Fruit fly (Drosophila melanogaster) whole organism, embryonic: Measurements from ENCODE around the gene Trax.

Experiments used
- Aef1 ChIP-seq: fragments of 200-800 bp; sonication (Bioruptor generic); IDR thresholded peaks from 3 replicates; pipeline ENCODE4 v1.3.6; 2022; ENCODE audit warnings: missing biosample characterization, missing genetic modification characterization
- Atf-2 ChIP-seq: fragments of 200-800 bp; sonication (Bioruptor generic); optimal IDR thresholded peaks from 2 replicates; lab custom pipeline; 2016; ENCODE audit warnings: missing biosample characterization, missing genetic modification characterization
- CG10274 ChIP-seq: fragments of 200-800 bp; sonication (Bioruptor generic); optimal IDR thresholded peaks from 3 replicates; lab custom pipeline; 2017; ENCODE audit warnings: missing biosample characterization, mild to moderate bottlenecking, missing genetic modification characterization
- CG10979 ChIP-seq: fragments of 200-800 bp; sonication (Bioruptor generic); optimal IDR thresholded peaks from 2 replicates; lab custom pipeline; 2018; ENCODE audit warnings: missing biosample characterization, mild to moderate bottlenecking, missing genetic modification characterization, moderate library complexity
- CG14860 ChIP-seq: fragments of 200-800 bp; sonication (Bioruptor generic); IDR thresholded peaks from 3 replicates; pipeline ENCODE4 v1.3.6; 2022; ENCODE audit warnings: missing biosample characterization, missing genetic modification characterization; ENCODE audit not compliant: partially characterized antibody
- CG1602 ChIP-seq: fragments of 200-800 bp; sonication (Bioruptor generic); optimal IDR thresholded peaks from 3 replicates; lab custom pipeline; 2016; ENCODE audit warnings: missing biosample characterization, missing genetic modification characterization
- CG17186 ChIP-seq: fragments of 200-800 bp; sonication (Bioruptor generic); optimal IDR thresholded peaks from 3 replicates; lab custom pipeline; 2017; ENCODE audit warnings: missing biosample characterization, missing genetic modification reagents, missing genetic modification characterization
- CG2678 ChIP-seq: fragments of 200-800 bp; sonication (Bioruptor generic); optimal IDR thresholded peaks from 3 replicates; lab custom pipeline; 2019; ENCODE audit warnings: missing biosample characterization, mild to moderate bottlenecking, missing genetic modification characterization, moderate library complexity
- CG32772 ChIP-seq: fragments of 200-800 bp; sonication (Bioruptor generic); IDR thresholded peaks from 2 replicates; pipeline ENCODE4 v1.3.6; 2022; ENCODE audit warnings: missing biosample characterization, missing genetic modification characterization
- CG3281 ChIP-seq: fragments of 200-800 bp; sonication (Bioruptor generic); optimal IDR thresholded peaks from 3 replicates; lab custom pipeline; 2017; ENCODE audit warnings: missing biosample characterization, mild to moderate bottlenecking, missing genetic modification characterization
- CG34422 ChIP-seq: fragments of 200-800 bp; sonication (Bioruptor generic); IDR thresholded peaks from 3 replicates; pipeline ENCODE4 v1.3.6; 2022; ENCODE audit warnings: missing biosample characterization, missing genetic modification characterization
- CG43689 ChIP-seq: fragments of 200-800 bp; sonication (Bioruptor generic); IDR thresholded peaks from 2 replicates; pipeline ENCODE4 v1.3.6; 2022; ENCODE audit warnings: missing biosample characterization, missing genetic modification characterization
- CG7786 ChIP-seq: fragments of 200-800 bp; sonication (Bioruptor generic); optimal IDR thresholded peaks from 2 replicates; lab custom pipeline; 2016; ENCODE audit warnings: missing biosample characterization, missing genetic modification characterization
- CG9876 ChIP-seq: fragments of 200-800 bp; sonication (Bioruptor generic); optimal IDR thresholded peaks from 2 replicates; lab custom pipeline; 2016; ENCODE audit warnings: missing biosample characterization, missing genetic modification characterization
- Dfd ChIP-seq, 2 experiments: fragments of >200 bp; optimal IDR thresholded peaks; 2 replicates each; lab custom pipeline; 2017; ENCODE audit warnings: missing biosample characterization in 2 of 2, missing genetic modification characterization in 2 of 2
- Gug ChIP-seq: fragments of 200-800 bp; sonication (Bioruptor generic); IDR thresholded peaks from 4 replicates; pipeline ENCODE4 v1.3.6; 2022; ENCODE audit warnings: missing biosample characterization, missing genetic modification characterization
- H15 ChIP-seq: fragments of 200-800 bp; sonication (Bioruptor generic); IDR thresholded peaks from 3 replicates; pipeline ENCODE4 v1.3.6; 2022; ENCODE audit warnings: missing biosample characterization, missing genetic modification characterization
- Opbp ChIP-seq: fragments of 200-800 bp; sonication (Bioruptor generic); IDR thresholded peaks from 3 replicates; pipeline ENCODE4 v1.3.6; 2022; ENCODE audit warnings: missing biosample characterization, missing genetic modification characterization; ENCODE audit not compliant: partially characterized antibody
- Six4 ChIP-seq: fragments of 200-800 bp; sonication (Bioruptor generic); optimal IDR thresholded peaks from 2 replicates; lab custom pipeline; 2016; ENCODE audit warnings: missing biosample characterization, missing genetic modification characterization
- Sry-δ ChIP-seq: fragments of 200-800 bp; sonication (Bioruptor generic); optimal IDR thresholded peaks from 2 replicates; lab custom pipeline; 2016; ENCODE audit warnings: missing biosample characterization, missing genetic modification characterization
- Stat92E ChIP-seq, 3 experiments: fragments of >200 bp in 2 of 3; fragments of 200-800 bp in 1 of 3; sonication (Bioruptor generic) in 1 of 3; optimal IDR thresholded peaks; 2 replicates each; lab custom pipeline; 2017 to 2019; ENCODE audit warnings: missing biosample characterization in 3 of 3, missing genetic modification characterization in 3 of 3, mild to moderate bottlenecking in 1 of 3, moderate library complexity in 1 of 3
- ab ChIP-seq: fragments of 200-800 bp; sonication (Bioruptor generic); optimal IDR thresholded peaks from 2 replicates; lab custom pipeline; 2016; ENCODE audit warnings: missing biosample characterization, missing genetic modification characterization
- al ChIP-seq: fragments of 200-800 bp; sonication (Bioruptor generic); IDR thresholded peaks from 2 replicates; pipeline ENCODE4 v1.3.6; 2022; ENCODE audit warnings: missing biosample characterization, missing genetic modification characterization
- bbx ChIP-seq: fragments of 200-800 bp; sonication (Bioruptor generic); IDR thresholded peaks from 2 replicates; pipeline ENCODE4 v1.3.6; 2022; ENCODE audit warnings: missing biosample characterization, missing genetic modification characterization; ENCODE audit not compliant: partially characterized antibody
- br ChIP-seq: fragments of >200 bp; optimal IDR thresholded peaks from 2 replicates; lab custom pipeline; 2017
- disco-r ChIP-seq: fragments of 200-800 bp; sonication (Bioruptor generic); optimal IDR thresholded peaks from 2 replicates; lab custom pipeline; 2016; ENCODE audit warnings: missing biosample characterization, missing genetic modification characterization
- dmrt11E ChIP-seq: fragments of 200-800 bp; sonication (Bioruptor generic); optimal IDR thresholded peaks from 3 replicates; lab custom pipeline; 2018; ENCODE audit warnings: missing biosample characterization, mild to moderate bottlenecking, missing genetic modification characterization, moderate library complexity
- emc ChIP-seq: fragments of 200-800 bp; sonication (Bioruptor generic); optimal IDR thresholded peaks from 2 replicates; lab custom pipeline; 2016; ENCODE audit warnings: missing biosample characterization, missing genetic modification characterization
- esg ChIP-seq: fragments of 200-800 bp; sonication (Bioruptor generic); conservative IDR thresholded peaks from 2 replicates; pipeline ENCODE4 v1.3.6; 2022; ENCODE audit warnings: missing biosample characterization, missing genetic modification characterization
- exex ChIP-seq: fragments of 200-800 bp; sonication (Bioruptor generic); optimal IDR thresholded peaks from 4 replicates; lab custom pipeline; 2018; ENCODE audit warnings: missing biosample characterization, mild to moderate bottlenecking, missing genetic modification characterization, moderate library complexity
- gem ChIP-seq: fragments of 200-800 bp; sonication (Bioruptor generic); optimal IDR thresholded peaks from 2 replicates; lab custom pipeline; 2019; ENCODE audit warnings: missing biosample characterization, mild to moderate bottlenecking, missing genetic modification characterization, moderate library complexity
- gro ChIP-seq: fragments of 200-800 bp; sonication (Bioruptor generic); optimal IDR thresholded peaks from 2 replicates; lab custom pipeline; 2016; ENCODE audit warnings: missing biosample characterization, missing genetic modification characterization
- hbn ChIP-seq: fragments of 200-800 bp; sonication (Bioruptor generic); IDR thresholded peaks from 2 replicates; pipeline ENCODE4 v1.3.6; 2022; ENCODE audit warnings: missing biosample characterization, missing genetic modification characterization; ENCODE audit not compliant: partially characterized antibody
- kay ChIP-seq: fragments of 200-800 bp; sonication (Bioruptor generic); optimal IDR thresholded peaks from 2 replicates; lab custom pipeline; 2016; ENCODE audit warnings: missing biosample characterization, missing genetic modification characterization
- lab ChIP-seq: fragments of 200-800 bp; sonication (Bioruptor generic); optimal IDR thresholded peaks from 3 replicates; lab custom pipeline; 2017; ENCODE audit warnings: missing biosample characterization, missing genetic modification characterization, mild to moderate bottlenecking, moderate library complexity, missing genetic modification reagents
- maf-S ChIP-seq: fragments of 200-800 bp; sonication (Bioruptor generic); optimal IDR thresholded peaks from 2 replicates; lab custom pipeline; 2016; ENCODE audit warnings: missing biosample characterization, missing genetic modification characterization
- mld ChIP-seq: fragments of 200-800 bp; sonication (Bioruptor generic); IDR thresholded peaks from 3 replicates; pipeline ENCODE4 v1.3.6; 2022; ENCODE audit warnings: missing biosample characterization, missing genetic modification characterization; ENCODE audit not compliant: partially characterized antibody
- nmo ChIP-seq: fragments of 200-800 bp; sonication (Bioruptor generic); optimal IDR thresholded peaks from 2 replicates; lab custom pipeline; 2018; ENCODE audit warnings: missing biosample characterization, mild to moderate bottlenecking, missing genetic modification characterization, moderate library complexity
- org-1 ChIP-seq: fragments of 200-800 bp; sonication (Bioruptor generic); optimal IDR thresholded peaks from 2 replicates; lab custom pipeline; 2017; ENCODE audit warnings: missing biosample characterization, missing genetic modification characterization
- pho ChIP-seq: fragments of 200-800 bp; sonication (Bioruptor generic); optimal IDR thresholded peaks from 2 replicates; lab custom pipeline; 2016; ENCODE audit warnings: missing biosample characterization, missing genetic modification characterization
- so ChIP-seq: fragments of 200-800 bp; sonication (Bioruptor generic); IDR thresholded peaks from 3 replicates; pipeline ENCODE4 v1.3.6; 2022; ENCODE audit warnings: missing biosample characterization, missing genetic modification characterization
- sug ChIP-seq: fragments of 200-800 bp; optimal IDR thresholded peaks from 2 replicates; lab custom pipeline; 2019; ENCODE audit warnings: missing biosample characterization, mild to moderate bottlenecking, missing genetic modification characterization, moderate library complexity
- tna ChIP-seq: fragments of 200-800 bp; sonication (Bioruptor generic); IDR thresholded peaks from 2 replicates; pipeline ENCODE4 v1.3.6; 2022; ENCODE audit warnings: missing biosample characterization, missing genetic modification characterization; ENCODE audit not compliant: partially characterized antibody
- vnd ChIP-seq: fragments of 200-800 bp; sonication (Bioruptor generic); IDR thresholded peaks from 3 replicates; pipeline ENCODE4 v1.3.6; 2022; ENCODE audit warnings: missing biosample characterization, missing genetic modification characterization; ENCODE audit not compliant: partially characterized antibody
- zen ChIP-seq: fragments of 200-800 bp; sonication (Bioruptor generic); optimal IDR thresholded peaks from 3 replicates; lab custom pipeline; 2018; ENCODE audit warnings: missing biosample characterization, mild to moderate bottlenecking, missing genetic modification characterization, moderate library complexity

The Trax gene

dm6 chr3R:15332994-15333393 is 28.5 kb upstream of the Trax start, which contains the start of the genes Fkbp39 and Cyfip (continued):
- TF ChIP-seq Gug (peak; percentile 38; the same call in 1 of the 4 replicates), zen (tag; lab: Kevin White, UChicago) (peak; percentile 54), br (lab: Kevin White, UChicago) (no peak), pho (GFP tag; lab: Kevin White, UChicago) (peak; percentile 69), CG43689 (GFP tag; lab: Robert Waterston, UW) (no peak), CG10274 (GFP tag; lab: Kevin White, UChicago) (no peak), esg (GFP tag; lab: Robert Waterston, UW) (no peak), Dfd (GFP tag; optimal IDR thresholded peaks at IDR 0.05; lab: Kevin White, UChicago) (no peak), Opbp (GFP tag; lab: Robert Waterston, UW) (peak; percentile 83), maf-S (peak; percentile 60), Aef1 (GFP tag; lab: Robert Waterston, UW) (peak; percentile 83), CG3281 (GFP tag; lab: Kevin White, UChicago) (no peak), CG1602 (no peak), disco-r (GFP tag; lab: Kevin White, UChicago) (no peak), CG7786 (GFP tag; lab: Kevin White, UChicago) (peak; percentile 34), Stat92E (GFP tag; optimal IDR thresholded peaks at IDR 0.05; lab: Kevin White, UChicago) (peak in 1 of 3 experiments; percentile 61), hbn (peak; percentile 65), gem (no peak), so (GFP tag; lab: Robert Waterston, UW) (no peak), ab (GFP tag; lab: Kevin White, UChicago) (no peak), H15 (no peak), gro (GFP tag; lab: Kevin White, UChicago) (peak; percentile 85), CG32772 (GFP tag; lab: Robert Waterston, UW) (peak; percentile 78), nmo (peak; percentile 76), kay (no peak), CG14860 (GFP tag; lab: Robert Waterston, UW) (0 out of 3 replicates have a peak, but pooled peaks have one; percentile 42), Atf-2 (no peak), mld (peak; percentile 40; the same call in 1 of the 3 replicates), dmrt11E (tag; lab: Kevin White, UChicago) (no peak), CG9876 (peak; percentile 52), Sry-δ (GFP tag; lab: Kevin White, UChicago) (peak; percentile 100), Six4 (GFP tag; lab: Kevin White, UChicago) (peak; percentile 36), al (0 out of 2 replicates have a peak, but pooled peaks have one; percentile 19), CG17186 (GFP tag; lab: Kevin White, UChicago) (peak; percentile 98), bbx (GFP tag; lab: Robert Waterston, UW) (peak; percentile 75), tna (GFP tag; lab: Robert Waterston, UW) (0 out of 2 replicates have a peak, but pooled peaks have one; percentile 34), emc (GFP tag; lab: Kevin White, UChicago) (no peak), CG2678 (tag; lab: Kevin White, UChicago) (no peak), CG34422 (peak; percentile 94)

DNA sequence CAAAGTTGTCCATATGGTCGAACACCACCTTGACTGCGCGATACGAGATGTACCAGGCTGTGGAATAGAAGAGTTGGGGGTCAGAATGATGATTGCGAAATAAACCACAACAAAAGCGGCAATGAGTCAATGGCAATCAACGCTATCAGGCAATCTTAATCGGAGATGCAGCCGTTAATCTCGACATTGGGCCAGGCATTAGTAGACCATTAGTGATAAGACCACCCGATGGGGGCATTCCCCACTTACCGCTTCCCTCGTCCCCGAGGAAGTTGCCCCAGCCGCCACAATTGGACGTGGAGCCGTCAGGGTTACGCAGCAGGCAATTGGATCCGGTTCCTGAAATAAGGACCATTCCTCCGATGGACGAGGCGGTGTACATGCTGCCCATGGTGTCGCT is 22.4 kb upstream of the Trax start:
- TF ChIP-seq sug (peak; percentile 84), exex (tag; lab: Kevin White, UChicago) (peak; percentile 82), vnd (GFP tag; lab: Robert Waterston, UW) (no peak), org-1 (GFP tag; lab: Kevin White, UChicago) (no peak), lab (GFP tag; lab: Kevin White, UChicago) (no peak), CG10979 (no peak)
